Worm (Caenorhabditis elegans): ENCODE measurements around the gene T18D3.1.

T18D3.1 gene

DNA sequence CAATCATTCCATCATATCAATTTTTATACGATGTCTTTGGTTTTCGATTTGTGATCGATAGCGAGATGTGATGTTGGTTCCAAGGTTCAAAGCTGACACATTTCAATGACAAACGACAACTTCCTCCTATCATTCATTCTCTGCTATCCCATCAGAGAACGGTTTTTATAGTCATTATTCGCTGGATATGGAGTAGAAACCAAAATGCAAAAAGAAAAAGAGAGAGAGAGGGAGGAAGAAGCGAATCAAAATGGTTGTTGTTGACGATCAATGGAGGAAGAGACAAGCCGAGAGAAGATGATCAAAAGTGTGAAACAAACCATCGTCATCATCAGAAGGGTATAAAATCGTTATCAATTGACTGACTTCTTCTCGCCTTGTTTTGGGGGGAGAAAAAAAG lies 29.1 kb upstream of the T18D3.1 start, which contains the start of gene T24D3.2 (continued):
- TF ChIP-seq F10B5.3 (tag; optimal IDR thresholded peaks at IDR 0.05) (no peak), nhr-41 (GFP tag; IDR thresholded peaks at IDR 0.05) (no peak), ZK337.2 (GFP tag; IDR thresholded peaks at IDR 0.05) (no peak), sdz-12 (GFP tag; optimal IDR thresholded peaks at IDR 0.05) (no peak), F37D6.2 (tag; optimal IDR thresholded peaks at IDR 0.05) (no peak), zag-1 (tag; optimal IDR thresholded peaks at IDR 0.05) (no peak), snpc-4 (tag; optimal IDR thresholded peaks at IDR 0.05) (no peak), unc-62 (GFP tag; optimal IDR thresholded peaks at IDR 0.05 in 1 of 2) (no peak), unc-62 (tag; optimal IDR thresholded peaks at IDR 0.05) (no peak), lim-7 (GFP tag; IDR thresholded peaks at IDR 0.05) (no peak), hlh-11 (tag; optimal IDR thresholded peaks at IDR 0.05) (peak; percentile 75), daf-12 (tag; optimal IDR thresholded peaks at IDR 0.05) (no peak), nhr-77 (tag; optimal IDR thresholded peaks at IDR 0.05) (peak; percentile 35), nhr-102 (tag; optimal IDR thresholded peaks at IDR 0.05) (peak; percentile 3)

DNA sequence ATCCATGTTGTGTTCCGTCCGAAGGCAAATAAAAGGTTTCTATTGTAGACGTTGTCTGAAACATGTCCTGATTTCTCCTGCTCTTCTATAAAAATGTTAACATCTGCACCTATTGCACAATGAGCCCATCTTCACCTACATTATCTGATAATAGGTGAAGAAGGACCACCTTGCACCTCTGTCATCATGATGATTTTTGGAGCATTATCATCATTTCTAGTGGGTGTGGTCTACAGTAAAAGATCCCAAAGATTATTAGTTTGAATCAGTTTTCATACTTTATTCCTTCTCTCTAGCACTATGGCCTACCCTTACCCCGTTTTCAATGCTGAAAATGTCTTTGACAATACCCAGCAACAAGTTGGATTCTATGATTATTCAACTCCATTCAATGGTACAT lies 24.2 kb upstream of the T18D3.1 start, which contains the start of gene med-1:
Gene med-1 (plus strand): TSS at position 301 of the 400 bp plus-strand sequence.
- TF ChIP-seq dmd-8 (GFP tag; IDR thresholded peaks at IDR 0.05): no peak
- no peak for TF ChIP-seq vab-7 (GFP tag; IDR thresholded peaks at IDR 0.05)
- no peak for TF ChIP-seq set-16 (GFP tag; IDR thresholded peaks at IDR 0.05)
- TF ChIP-seq zip-2 (tag; optimal IDR thresholded peaks at IDR 0.05): no peak
- no peak for TF ChIP-seq pha-4 (GFP tag; IDR thresholded peaks at IDR 0.05)
- TF ChIP-seq pha-4 (tag; optimal IDR thresholded peaks at IDR 0.05): no peak

DNA sequence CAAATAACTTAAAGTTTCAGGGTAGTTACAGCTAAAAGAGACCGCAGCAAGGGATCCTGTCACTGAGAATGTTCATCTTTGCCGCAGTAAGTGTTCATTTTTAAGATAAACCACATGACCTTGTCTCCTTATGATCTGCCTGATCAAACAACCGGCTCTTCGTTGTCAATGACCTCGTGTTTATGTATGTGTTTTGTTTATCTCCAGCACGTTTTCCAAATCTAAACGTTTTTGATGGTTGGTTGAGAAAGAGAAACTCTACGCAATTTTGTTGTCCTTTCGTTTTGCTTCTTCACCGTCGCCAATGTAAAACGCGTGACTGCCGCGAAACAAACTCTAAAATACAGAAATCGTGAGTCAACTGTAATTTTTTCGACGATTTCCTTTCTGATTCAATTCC lies 20.5 kb upstream of the T18D3.1 start, which contains the start of gene tsct-1:
Gene tsct-1 (plus strand): TSS at position 12 of the 400 bp plus-strand sequence.
- TF ChIP-seq hlh-30 (tag; optimal IDR thresholded peaks at IDR 0.05; ENCODE audit: insufficient read depth) (peak; percentile 61), hlh-11 (tag; optimal IDR thresholded peaks at IDR 0.05) (peak; percentile 37), dve-1 (tag; optimal IDR thresholded peaks at IDR 0.05; ENCODE audit: insufficient read depth) (peak; percentile 46), lin-29 (GFP tag; IDR thresholded peaks at IDR 0.05) (no peak)

DNA sequence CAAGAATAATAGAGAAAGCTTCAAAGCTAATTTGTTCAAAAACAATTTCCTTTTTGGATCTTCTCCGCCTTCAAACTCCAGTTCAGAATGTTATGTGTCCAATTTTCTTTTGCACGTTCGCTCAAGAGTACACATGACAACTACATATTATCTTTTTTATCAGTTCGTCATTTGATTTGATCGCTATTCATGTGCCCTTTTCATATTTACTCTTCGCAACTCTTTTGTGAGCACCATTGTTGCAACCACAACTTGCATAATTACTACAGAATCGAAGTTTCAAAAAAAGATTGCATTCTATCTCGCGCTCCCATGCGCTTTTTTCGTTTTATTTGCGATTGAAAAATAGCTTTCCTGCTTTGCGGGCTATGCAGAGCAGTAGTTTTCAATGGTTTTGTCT lies 19.3 kb upstream of the T18D3.1 start:
- no peak for TF ChIP-seq daf-16 (GFP tag; optimal IDR thresholded peaks at IDR 0.05)
- TF ChIP-seq daf-16 (tag; optimal IDR thresholded peaks at IDR 0.05): peak; percentile 64
- peak; percentile 56 for TF ChIP-seq nhr-6 (tag; optimal IDR thresholded peaks at IDR 0.05)
- peak; percentile 22 for TF ChIP-seq hlh-11 (tag; optimal IDR thresholded peaks at IDR 0.05)
- TF ChIP-seq nhr-28 (tag; optimal IDR thresholded peaks at IDR 0.05): peak; percentile 70
- TF ChIP-seq ZK546.5 (tag; optimal IDR thresholded peaks at IDR 0.05): no peak
- peak; percentile 32 for TF ChIP-seq aha-1 (tag)
- no peak for TF ChIP-seq pha-4 (GFP tag; IDR thresholded peaks at IDR 0.05)
- no peak for TF ChIP-seq pha-4 (tag; optimal IDR thresholded peaks at IDR 0.05)
- peak; percentile 24; the same call in 1 of the 2 replicates for TF ChIP-seq dmd-6 (GFP tag; IDR thresholded peaks at IDR 0.05)
- TF ChIP-seq pqm-1 (tag; optimal IDR thresholded peaks at IDR 0.05): peak; percentile 57
- TF ChIP-seq hlh-30 (tag; optimal IDR thresholded peaks at IDR 0.05; ENCODE audit: insufficient read depth): peak; percentile 65
- TF ChIP-seq hif-1 (tag; optimal IDR thresholded peaks at IDR 0.05): peak in 1 of 2 experiments; percentile 8

DNA sequence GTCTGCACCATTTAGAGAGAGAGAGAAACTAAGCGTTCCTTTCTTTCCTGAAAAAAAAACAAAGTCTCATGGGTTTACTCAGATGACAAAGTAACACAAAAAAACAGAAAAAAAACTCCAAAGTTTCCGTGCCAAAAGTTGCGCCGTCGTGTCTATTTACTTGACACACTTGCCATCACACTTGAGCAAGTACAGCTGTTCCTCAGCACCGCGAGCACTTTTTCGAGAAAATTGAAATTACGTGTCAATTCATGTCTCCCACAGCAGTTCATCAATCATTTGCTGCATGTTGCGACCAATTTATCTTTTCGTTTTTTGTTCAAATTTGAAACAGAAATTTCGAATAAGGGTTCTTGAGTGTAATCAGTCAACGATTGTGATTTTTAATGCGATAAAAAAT lies 18.1 kb upstream of the T18D3.1 start:
- TF ChIP-seq egl-27 (tag; optimal IDR thresholded peaks at IDR 0.05) (no peak), hlh-11 (tag; optimal IDR thresholded peaks at IDR 0.05) (peak; percentile 37), hif-1 (tag; optimal IDR thresholded peaks at IDR 0.05) (peak in 1 of 2 experiments; percentile 55), dmd-8 (GFP tag; IDR thresholded peaks at IDR 0.05) (no peak), snpc-1.2 (GFP tag; IDR thresholded peaks at IDR 0.05) (no peak), cey-2 (tag; optimal IDR thresholded peaks at IDR 0.05; ENCODE audit: borderline replicate concordance, insufficient read depth) (no peak), mep-1 (tag; optimal IDR thresholded peaks at IDR 0.05) (peak; percentile 12), mxl-3 (GFP tag; optimal IDR thresholded peaks at IDR 0.05) (no peak), hlh-30 (tag; optimal IDR thresholded peaks at IDR 0.05; ENCODE audit: insufficient read depth) (peak; percentile 11), ceh-20 (GFP tag; IDR thresholded peaks at IDR 0.05) (peak; percentile 81)

Measured in whole organism, L4 larva.